Worm (Caenorhabditis elegans): ENCODE measurements around the gene E03H12.4.

E03H12.4 gene

DNA sequence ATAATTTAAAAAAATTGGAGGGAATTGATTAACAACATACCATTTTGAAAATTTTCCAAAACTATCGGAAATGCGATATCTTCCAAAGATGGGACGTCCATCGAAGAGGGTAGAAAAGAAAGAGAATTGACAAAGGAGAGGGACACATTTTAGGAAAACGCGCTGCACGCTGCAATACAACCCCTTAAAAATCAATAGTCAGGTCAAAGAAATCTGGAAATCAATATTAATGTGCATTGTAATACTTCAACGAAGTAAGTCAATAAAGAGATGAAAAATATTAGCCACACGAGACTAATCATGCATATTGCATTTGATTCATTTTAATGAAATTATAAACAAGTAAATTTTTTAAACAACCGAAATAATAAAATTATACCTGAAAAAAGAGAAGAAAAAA, 13.0 kb upstream of the E03H12.4 start, which contains the start of gene Y9C9A.13:
TSS of gene Y9C9A.13 (minus strand) at position 101 of the 400 bp plus-strand sequence.
- TF ChIP-seq aptf-3 (GFP tag; IDR thresholded peaks at IDR 0.05) (no peak), ztf-28 (GFP tag; IDR thresholded peaks at IDR 0.05) (no peak), bed-1 (GFP tag; IDR thresholded peaks at IDR 0.05) (no peak), tlf-1 (GFP tag; optimal IDR thresholded peaks at IDR 0.05) (no peak), him-1 (tag; optimal IDR thresholded peaks at IDR 0.05) (no peak), ekl-4 (GFP tag; IDR thresholded peaks at IDR 0.05) (no peak), F57C9.4 (tag; optimal IDR thresholded peaks at IDR 0.05) (no peak), ztf-22 (GFP tag; optimal IDR thresholded peaks at IDR 0.05) (no peak), mxl-1 (tag; optimal IDR thresholded peaks at IDR 0.05) (no peak), ztf-3 (GFP tag; optimal IDR thresholded peaks at IDR 0.05) (no peak), K11D2.4 (GFP tag; IDR thresholded peaks at IDR 0.05) (no peak), bed-2 (GFP tag; IDR thresholded peaks at IDR 0.05) (no peak), F57A8.1 (GFP tag; optimal IDR thresholded peaks at IDR 0.05) (no peak), ceh-91 (GFP tag; IDR thresholded peaks at IDR 0.05) (no peak), lsy-27 (tag; optimal IDR thresholded peaks at IDR 0.05; ENCODE audit: borderline replicate concordance, insufficient read depth) (no peak), nfyb-1 (GFP tag; IDR thresholded peaks at IDR 0.05) (no peak), nhr-120 (GFP tag; IDR thresholded peaks at IDR 0.05) (no peak), Y79H2A.3 (GFP tag; conservative IDR thresholded peaks at IDR 0.05) (no peak), zfh-2 (GFP tag; conservative IDR thresholded peaks at IDR 0.05) (no peak)

ce11 chrIV:4975995-4976394, 6.4 kb upstream of the E03H12.4 start, which contains the start of gene Y9C9A.16:
Gene Y9C9A.16, minus strand, starts transcription at chrIV:4976125.
- TF ChIP-seq nhr-27 (tag; optimal IDR thresholded peaks at IDR 0.05) = no peak
- no peak for TF ChIP-seq ztf-3 (GFP tag; optimal IDR thresholded peaks at IDR 0.05)
- TF ChIP-seq nhr-179 (tag; optimal IDR thresholded peaks at IDR 0.05) = no peak
- no peak for TF ChIP-seq ceh-58 (GFP tag; IDR thresholded peaks at IDR 0.05)
- TF ChIP-seq B0261.1 (tag; optimal IDR thresholded peaks at IDR 0.05) = no peak
- TF ChIP-seq T07F8.4 (tag; optimal IDR thresholded peaks at IDR 0.05) = no peak
- TF ChIP-seq madf-8 (GFP tag; conservative IDR thresholded peaks at IDR 0.05) = no peak
- no peak for TF ChIP-seq C17E4.6 (GFP tag; IDR thresholded peaks at IDR 0.05)
- no peak for TF ChIP-seq Y95B8A.8 (GFP tag; IDR thresholded peaks at IDR 0.05)

ce11 chrIV:4977176-4977693, 5.2 kb upstream of the E03H12.4 start, which contains the start of gene E03H12.5:
Gene E03H12.5, plus strand, starts transcription at chrIV:4977226.
- no peak for TF ChIP-seq athp-1 (tag; optimal IDR thresholded peaks at IDR 0.05)
- peak; percentile 85; the same call in 1 of the 2 replicates for TF ChIP-seq egrh-3 (GFP tag; IDR thresholded peaks at IDR 0.05)

ce11 chrIV:4981027-4981426, 1.4 kb upstream of the E03H12.4 start, which contains the start of gene srz-24:
Gene srz-24, minus strand, starts transcription at chrIV:4981127.
- no peak for TF ChIP-seq hsf-1 (GFP tag; IDR thresholded peaks at IDR 0.05)
- no peak for TF ChIP-seq nhr-90 (tag; optimal IDR thresholded peaks at IDR 0.05)
- no peak for TF ChIP-seq lin-26 (GFP tag; IDR thresholded peaks at IDR 0.05)
- TF ChIP-seq T26A5.8 (tag; optimal IDR thresholded peaks at IDR 0.05) = no peak
- TF ChIP-seq ztf-26 (tag; optimal IDR thresholded peaks at IDR 0.05) = no peak
- TF ChIP-seq somi-1 (GFP tag; optimal IDR thresholded peaks at IDR 0.05) = no peak
- no peak for TF ChIP-seq K11D2.4 (GFP tag; IDR thresholded peaks at IDR 0.05)
- TF ChIP-seq unc-130 (GFP tag; optimal IDR thresholded peaks at IDR 0.05) = no peak
- no peak for TF ChIP-seq attf-5 (GFP tag; optimal IDR thresholded peaks at IDR 0.05)
- no peak for TF ChIP-seq ceh-27 (GFP tag; optimal IDR thresholded peaks at IDR 0.05)
- TF ChIP-seq egl-44 (GFP tag; IDR thresholded peaks at IDR 0.05) = no peak
- no peak for TF ChIP-seq ceh-100 (GFP tag; IDR thresholded peaks at IDR 0.05)
- TF ChIP-seq him-1 (tag; optimal IDR thresholded peaks at IDR 0.05) = no peak
- TF ChIP-seq chd-7 (tag; optimal IDR thresholded peaks at IDR 0.05) = no peak
- no peak for TF ChIP-seq C06A6.2 (GFP tag; conservative IDR thresholded peaks at IDR 0.05)
- TF ChIP-seq pha-4 (tag; optimal IDR thresholded peaks at IDR 0.05) = no peak
- TF ChIP-seq F57A8.1 (GFP tag; optimal IDR thresholded peaks at IDR 0.05) = no peak
- no peak for TF ChIP-seq ztf-18 (tag; optimal IDR thresholded peaks at IDR 0.05)
- TF ChIP-seq ztf-28 (GFP tag; IDR thresholded peaks at IDR 0.05) = no peak
- TF ChIP-seq attf-6 (GFP tag; IDR thresholded peaks at IDR 0.05) = no peak

Data from whole organism, young adult.